Fruit fly (Drosophila melanogaster): Measurements from ENCODE around the gene CG4935.

CG4935 gene

dm6 chr2L:16307026-16307703, 45.2 kb downstream of the CG4935 start, which contains the start of the genes CG5861 and Syx5 (continued):
- TF ChIP-seq nerfin-1 (tag; optimal IDR thresholded peaks at IDR 0.05), result peak; percentile 40
- TF ChIP-seq stwl (tag; optimal IDR thresholded peaks at IDR 0.05), result peak; percentile 67
- no peak for TF ChIP-seq seq (GFP tag; IDR thresholded peaks at IDR 0.05)
- TF ChIP-seq Dad (GFP tag; optimal IDR thresholded peaks at IDR 0.05), result no peak
- no peak for TF ChIP-seq ci (GFP tag; IDR thresholded peaks at IDR 0.05)
- no peak for TF ChIP-seq C15 (GFP tag; IDR thresholded peaks at IDR 0.05)
- peak; percentile 69 for TF ChIP-seq sens (GFP tag)
- peak; percentile 88 for TF ChIP-seq sqz (GFP tag; optimal IDR thresholded peaks at IDR 0.05)
- TF ChIP-seq Ptx1 (GFP tag; IDR thresholded peaks at IDR 0.05), result peak; percentile 64
- peak; percentile 42 for TF ChIP-seq Fer2 (tag; optimal IDR thresholded peaks at IDR 0.05)
- no peak for TF ChIP-seq Dip2 (GFP tag; IDR thresholded peaks at IDR 0.05)
- peak; percentile 52 for TF ChIP-seq CG15514 (GFP tag; optimal IDR thresholded peaks at IDR 0.05)
- no peak for TF ChIP-seq CG2875 (GFP tag; optimal IDR thresholded peaks at IDR 0.05)
- peak; percentile 18 for TF ChIP-seq CG3995 (GFP tag; optimal IDR thresholded peaks at IDR 0.05)
- TF ChIP-seq Sry-β (GFP tag; optimal IDR thresholded peaks at IDR 0.05), result peak; percentile 85
- peak in 1 of 2 experiments; percentile 42 for TF ChIP-seq Pdp1 (GFP tag; optimal IDR thresholded peaks at IDR 0.05)
- TF ChIP-seq dmrt11E (tag; optimal IDR thresholded peaks at IDR 0.05), result peak; percentile 22
- TF ChIP-seq CG7745 (tag; optimal IDR thresholded peaks at IDR 0.05), result peak; percentile 80
- TF ChIP-seq CG4854 (GFP tag; optimal IDR thresholded peaks at IDR 0.05), result no peak
- peak; percentile 62 for TF ChIP-seq scrt (GFP tag; optimal IDR thresholded peaks at IDR 0.05)
- no peak; the same call in none of the 2 replicates for TF ChIP-seq CG3847 (GFP tag; IDR thresholded peaks at IDR 0.05)
- TF ChIP-seq eyg (GFP tag; optimal IDR thresholded peaks at IDR 0.05), result no peak
- TF ChIP-seq ham (GFP tag; IDR thresholded peaks at IDR 0.05), result no peak
- TF ChIP-seq peb (GFP tag; IDR thresholded peaks at IDR 0.05), result no peak
- no peak for TF ChIP-seq CG2889 (GFP tag; IDR thresholded peaks at IDR 0.05)
- peak; percentile 68 for TF ChIP-seq gcm (GFP tag; optimal IDR thresholded peaks at IDR 0.05)
- no peak; the same call in none of the 2 replicates for TF ChIP-seq bbx (GFP tag; IDR thresholded peaks at IDR 0.05; ENCODE audit: partially characterized antibody)
- peak; percentile 81 for TF ChIP-seq lab (GFP tag; optimal IDR thresholded peaks at IDR 0.05)
- TF ChIP-seq Xrp1 (GFP tag; IDR thresholded peaks at IDR 0.05), result peak; percentile 66
- no peak for TF ChIP-seq ERR (GFP tag; optimal IDR thresholded peaks at IDR 0.05)
- peak; percentile 43 for TF ChIP-seq CG18619 (GFP tag; optimal IDR thresholded peaks at IDR 0.05)
- TF ChIP-seq ac (GFP tag; optimal IDR thresholded peaks at IDR 0.05), result no peak
- TF ChIP-seq CG14710 (tag; optimal IDR thresholded peaks at IDR 0.05), result peak; percentile 78
- TF ChIP-seq CG11247 (GFP tag; IDR thresholded peaks at IDR 0.05), result peak; percentile 45; the same call in 1 of the 2 replicates
- no peak for TF ChIP-seq fru (optimal IDR thresholded peaks at IDR 0.05)
- TF ChIP-seq kah (GFP tag; optimal IDR thresholded peaks at IDR 0.05), result no peak
- TF ChIP-seq CG30431 (GFP tag; optimal IDR thresholded peaks at IDR 0.05), result no peak
- peak; percentile 10 for TF ChIP-seq CG17568 (GFP tag; optimal IDR thresholded peaks at IDR 0.05)
- no peak for TF ChIP-seq CG11504 (tag; optimal IDR thresholded peaks at IDR 0.05)
- no peak; the same call in 2 of the 3 replicates for TF ChIP-seq zen2 (GFP tag; IDR thresholded peaks at IDR 0.05; ENCODE audit: partially characterized antibody)
- TF ChIP-seq HLH54F (GFP tag; optimal IDR thresholded peaks at IDR 0.05), result no peak
- peak; percentile 87 for TF ChIP-seq MBD-R2 (GFP tag; IDR thresholded peaks at IDR 0.05)
- TF ChIP-seq CG6791 (GFP tag; IDR thresholded peaks at IDR 0.05; ENCODE audit: partially characterized antibody), result peak; percentile 77
- no peak for TF ChIP-seq abd-A (tag; optimal IDR thresholded peaks at IDR 0.05)
- TF ChIP-seq gro (GFP tag; optimal IDR thresholded peaks at IDR 0.05), result no peak
- TF ChIP-seq Awh (GFP tag; IDR thresholded peaks at IDR 0.05), result no peak
- no peak for TF ChIP-seq oc (tag; optimal IDR thresholded peaks at IDR 0.05)
- peak; percentile 38 for TF ChIP-seq BtbVII (GFP tag; optimal IDR thresholded peaks at IDR 0.05)
- peak; percentile 91 for TF ChIP-seq hbn (GFP tag; IDR thresholded peaks at IDR 0.05; ENCODE audit: partially characterized antibody)
- TF ChIP-seq sob (GFP tag; IDR thresholded peaks at IDR 0.05), result peak; percentile 68; the same call in 1 of the 2 replicates
